Fruit fly (Drosophila melanogaster) whole organism, prepupa: ENCODE measurements around the gene Psn.

Experiments
- Blimp-1 ChIP-seq: fragments of 200-800 bp; sonication (Bioruptor generic); optimal IDR thresholded peaks from 3 replicates; lab custom pipeline; 2017; ENCODE audit warnings: missing biosample characterization, missing genetic modification characterization, mild to moderate bottlenecking, moderate library complexity, missing genetic modification reagents
- CG10669 ChIP-seq: fragments of 200-800 bp; sonication (Bioruptor generic); optimal IDR thresholded peaks from 3 replicates; lab custom pipeline; 2018; ENCODE audit warnings: missing biosample characterization, mild to moderate bottlenecking, missing genetic modification characterization, moderate library complexity
- CG11294 ChIP-seq: fragments of 200-800 bp; sonication (Bioruptor generic); IDR thresholded peaks from 2 replicates; pipeline ENCODE4 v1.3.6; 2022; ENCODE audit warnings: missing biosample characterization, missing genetic modification characterization
- CG11762 ChIP-seq: fragments of 200-800 bp; sonication (Bioruptor generic); optimal IDR thresholded peaks from 3 replicates; lab custom pipeline; 2016; ENCODE audit warnings: missing biosample characterization, missing genetic modification characterization; ENCODE audit not compliant: insufficient read depth
- CG11902 ChIP-seq: fragments of 200-800 bp; sonication (Bioruptor generic); optimal IDR thresholded peaks from 3 replicates; lab custom pipeline; 2016; ENCODE audit warnings: missing biosample characterization, missing genetic modification characterization
- CG15336 ChIP-seq: fragments of 200-800 bp; sonication (Bioruptor generic); IDR thresholded peaks from 2 replicates; pipeline ENCODE4 v1.3.6; 2022; ENCODE audit warnings: missing biosample characterization, missing genetic modification characterization
- CG1621 ChIP-seq: fragments of 200-800 bp; sonication (Bioruptor generic); optimal IDR thresholded peaks from 3 replicates; lab custom pipeline; 2018; ENCODE audit warnings: missing biosample characterization, mild to moderate bottlenecking, missing genetic modification characterization
- CG31627 ChIP-seq: fragments of 200-800 bp; sonication (Bioruptor generic); optimal IDR thresholded peaks from 3 replicates; lab custom pipeline; 2016; ENCODE audit warnings: missing biosample characterization, missing genetic modification characterization
- CG32006 ChIP-seq: fragments of 200-800 bp; sonication (Bioruptor generic); optimal IDR thresholded peaks from 3 replicates; lab custom pipeline; 2017; ENCODE audit warnings: missing biosample characterization, mild to moderate bottlenecking, missing genetic modification characterization
- CG34406 ChIP-seq: fragments of 200-800 bp; sonication (Bioruptor generic); optimal IDR thresholded peaks from 3 replicates; lab custom pipeline; 2016; ENCODE audit warnings: missing biosample characterization, missing genetic modification characterization
- CG3919 ChIP-seq: fragments of 200-800 bp; sonication (Bioruptor generic); optimal IDR thresholded peaks from 3 replicates; lab custom pipeline; 2016; ENCODE audit warnings: missing biosample characterization, missing genetic modification characterization
- CG4318 ChIP-seq: fragments of 200-800 bp; sonication (Bioruptor generic); optimal IDR thresholded peaks from 3 replicates; lab custom pipeline; 2017; ENCODE audit warnings: missing biosample characterization, mild to moderate bottlenecking, missing genetic modification characterization
- CG6163 ChIP-seq: fragments of 200-800 bp; sonication (Bioruptor generic); IDR thresholded peaks from 3 replicates; pipeline ENCODE4 v1.3.6; 2022; ENCODE audit warnings: missing biosample characterization, missing genetic modification characterization
- CG6276 ChIP-seq: fragments of 200-800 bp; sonication (Bioruptor generic); optimal IDR thresholded peaks from 2 replicates; lab custom pipeline; 2017; ENCODE audit warnings: missing biosample characterization, mild to moderate bottlenecking, missing genetic modification characterization
- CG6792 ChIP-seq: fragments of 200-800 bp; sonication (Bioruptor generic); optimal IDR thresholded peaks from 3 replicates; lab custom pipeline; 2016; ENCODE audit warnings: missing biosample characterization, missing genetic modification characterization
- CG6808 ChIP-seq: fragments of 200-800 bp; sonication (Bioruptor generic); optimal IDR thresholded peaks from 3 replicates; lab custom pipeline; 2017; ENCODE audit warnings: missing biosample characterization, missing genetic modification characterization, mild to moderate bottlenecking, moderate library complexity, missing genetic modification reagents
- CG6854 ChIP-seq: fragments of 200-800 bp; sonication (Bioruptor generic); optimal IDR thresholded peaks from 2 replicates; lab custom pipeline; 2017; ENCODE audit warnings: missing biosample characterization, mild to moderate bottlenecking, missing genetic modification characterization
- CG8119 ChIP-seq: fragments of 200-800 bp; sonication (Bioruptor generic); IDR thresholded peaks from 3 replicates; pipeline ENCODE4 v1.3.6; 2022; ENCODE audit warnings: missing biosample characterization, missing genetic modification characterization
- CG8319 ChIP-seq: fragments of 200-800 bp; sonication (Bioruptor generic); optimal IDR thresholded peaks from 3 replicates; lab custom pipeline; 2016; ENCODE audit warnings: missing biosample characterization, missing genetic modification characterization
- CG8632 ChIP-seq: fragments of 200-800 bp; sonication (Bioruptor generic); optimal IDR thresholded peaks from 3 replicates; lab custom pipeline; 2016; ENCODE audit warnings: missing biosample characterization, missing genetic modification characterization
- Eip75B ChIP-seq: fragments of 200-800 bp; sonication (Bioruptor generic); optimal IDR thresholded peaks from 3 replicates; lab custom pipeline; 2016; ENCODE audit warnings: missing biosample characterization, missing genetic modification characterization
- Eip78C ChIP-seq: fragments of 200-800 bp; sonication (Bioruptor generic); peaks from one replicate; lab custom pipeline; 2016; ENCODE audit warnings: missing biosample characterization, missing genetic modification characterization
- Eip93F ChIP-seq: fragments of 200-800 bp; sonication (Bioruptor generic); optimal IDR thresholded peaks from 2 replicates; lab custom pipeline; 2016; ENCODE audit warnings: missing biosample characterization, mild to moderate bottlenecking, missing genetic modification characterization
- Ets21C ChIP-seq: fragments of 200-800 bp; sonication (Bioruptor generic); optimal IDR thresholded peaks from 3 replicates; lab custom pipeline; 2016; ENCODE audit warnings: missing biosample characterization, missing genetic modification characterization
- Ets96B ChIP-seq: fragments of 200-800 bp; optimal IDR thresholded peaks from 2 replicates; lab custom pipeline; 2019; ENCODE audit warnings: missing biosample characterization, mild to moderate bottlenecking, missing genetic modification characterization, moderate library complexity
- Gug ChIP-seq: fragments of 200-800 bp; sonication (Bioruptor generic); IDR thresholded peaks from 2 replicates; pipeline ENCODE4 v1.3.6; 2022; ENCODE audit warnings: missing biosample characterization, missing genetic modification characterization
- Hr38 ChIP-seq: sonication (Bioruptor generic); optimal IDR thresholded peaks from 2 replicates; lab custom pipeline; 2016; ENCODE audit warnings: missing biosample characterization, missing genetic modification characterization
- Hr39 ChIP-seq: fragments of 200-800 bp; sonication (Bioruptor generic); optimal IDR thresholded peaks from 2 replicates; lab custom pipeline; 2016; ENCODE audit warnings: missing biosample characterization, missing genetic modification characterization
- Hr4 ChIP-seq: fragments of 200-800 bp; sonication (Bioruptor generic); optimal IDR thresholded peaks from 3 replicates; lab custom pipeline; 2016; ENCODE audit warnings: missing biosample characterization, missing genetic modification characterization
- Met ChIP-seq: fragments of 200-800 bp; sonication (Bioruptor generic); optimal IDR thresholded peaks from 3 replicates; lab custom pipeline; 2016; ENCODE audit warnings: missing biosample characterization, missing genetic modification characterization
- OdsH ChIP-seq: fragments of 200-800 bp; sonication (Bioruptor generic); optimal IDR thresholded peaks from 3 replicates; lab custom pipeline; 2016; ENCODE audit warnings: missing biosample characterization, missing genetic modification characterization
- Smox ChIP-seq: fragments of 200-800 bp; sonication (Bioruptor generic); optimal IDR thresholded peaks from 3 replicates; lab custom pipeline; 2016; ENCODE audit warnings: missing biosample characterization, missing genetic modification characterization
- Sox102F ChIP-seq: fragments of 200-800 bp; sonication (Bioruptor generic); optimal IDR thresholded peaks from 2 replicates; lab custom pipeline; 2016; ENCODE audit warnings: missing biosample characterization, mild to moderate bottlenecking, missing genetic modification characterization
- Sox14 ChIP-seq: fragments of 200-800 bp; sonication (Bioruptor generic); optimal IDR thresholded peaks from 3 replicates; lab custom pipeline; 2016; ENCODE audit warnings: missing biosample characterization, missing genetic modification characterization
- Sox15 ChIP-seq: fragments of 200-800 bp; sonication (Bioruptor generic); optimal IDR thresholded peaks from 3 replicates; lab custom pipeline; 2016; ENCODE audit warnings: missing biosample characterization, missing genetic modification characterization
- acj6 ChIP-seq: fragments of 200-800 bp; sonication (Bioruptor generic); optimal IDR thresholded peaks from 3 replicates; lab custom pipeline; 2016; ENCODE audit warnings: missing biosample characterization, missing genetic modification characterization
- dsx ChIP-seq: fragments of 200-800 bp; optimal IDR thresholded peaks from 3 replicates; lab custom pipeline; 2019; ENCODE audit warnings: missing biosample characterization, mild to moderate bottlenecking, missing genetic modification characterization, moderate library complexity; ENCODE audit not compliant: poor library complexity, severe bottlenecking
- eg ChIP-seq: fragments of 200-800 bp; sonication (Bioruptor generic); IDR thresholded peaks from 3 replicates; pipeline ENCODE4 v1.3.6; 2022; ENCODE audit warnings: missing biosample characterization, missing genetic modification characterization
- esn ChIP-seq: fragments of 200-800 bp; sonication (Bioruptor generic); optimal IDR thresholded peaks from 2 replicates; lab custom pipeline; 2016; ENCODE audit warnings: missing biosample characterization, mild to moderate bottlenecking, missing genetic modification characterization, moderate library complexity
- fd59A ChIP-seq: fragments of 200-800 bp; sonication (Bioruptor generic); optimal IDR thresholded peaks from 2 replicates; lab custom pipeline; 2017; ENCODE audit warnings: missing biosample characterization, mild to moderate bottlenecking, missing genetic modification characterization, missing genetic modification reagents
- fd85E ChIP-seq: fragments of 200-800 bp; sonication (Bioruptor generic); optimal IDR thresholded peaks from 3 replicates; lab custom pipeline; 2016; ENCODE audit warnings: missing biosample characterization, missing genetic modification characterization
- fkh ChIP-seq: fragments of 200-800 bp; sonication (Bioruptor generic); optimal IDR thresholded peaks from 3 replicates; lab custom pipeline; 2017; ENCODE audit warnings: missing biosample characterization, mild to moderate bottlenecking, missing genetic modification characterization, moderate library complexity
- lz ChIP-seq: fragments of 200-800 bp; sonication (Bioruptor generic); optimal IDR thresholded peaks from 3 replicates; lab custom pipeline; 2016; ENCODE audit warnings: missing biosample characterization, missing genetic modification characterization
- net ChIP-seq: fragments of 200-800 bp; sonication (Bioruptor generic); optimal IDR thresholded peaks from 3 replicates; lab custom pipeline; 2016; ENCODE audit warnings: missing biosample characterization, missing genetic modification characterization
- pdm3 ChIP-seq: fragments of 200-800 bp; sonication (Bioruptor generic); optimal IDR thresholded peaks from 3 replicates; lab custom pipeline; 2016; ENCODE audit warnings: missing biosample characterization, missing genetic modification characterization
- salr ChIP-seq, 2 experiments: fragments of 200-800 bp; sonication (Bioruptor generic); optimal IDR thresholded peaks; 3 replicates each; lab custom pipeline; 2016 to 2018; ENCODE audit warnings: missing biosample characterization in 2 of 2, missing genetic modification characterization in 2 of 2, mild to moderate bottlenecking in 1 of 2
- spab ChIP-seq: fragments of 200-800 bp; sonication (Bioruptor generic); optimal IDR thresholded peaks from 2 replicates; lab custom pipeline; 2017; ENCODE audit warnings: missing biosample characterization, mild to moderate bottlenecking, missing genetic modification characterization, missing genetic modification reagents
- svp ChIP-seq: fragments of 200-800 bp; sonication (Bioruptor generic); peaks from one replicate; lab custom pipeline; 2016; ENCODE audit warnings: missing biosample characterization, missing genetic modification characterization
- topi ChIP-seq: fragments of 200-800 bp; sonication (Bioruptor generic); optimal IDR thresholded peaks from 3 replicates; lab custom pipeline; 2016; ENCODE audit warnings: missing biosample characterization, missing genetic modification characterization

The Psn gene

dm6 chr3L:20447337-20447736 is 15.1 kb downstream of the Psn start:
- TF ChIP-seq Eip75B (GFP tag; lab: Kevin White, UChicago) (peak; percentile 31), eg (GFP tag; lab: Robert Waterston, UW) (peak; percentile 46; the same call in 2 of the 3 replicates), spab (no peak), fkh (GFP tag; lab: Kevin White, UChicago) (no peak), fd59A (GFP tag; lab: Kevin White, UChicago) (no peak), CG3919 (GFP tag; lab: Kevin White, UChicago) (peak; percentile 3), CG6163 (GFP tag; lab: Robert Waterston, UW) (peak; percentile 56; the same call in 2 of the 3 replicates), net (GFP tag; lab: Kevin White, UChicago) (peak; percentile 16), CG6276 (GFP tag; lab: Kevin White, UChicago) (peak; percentile 28), Met (GFP tag; lab: Kevin White, UChicago) (peak; percentile 16), CG8119 (GFP tag; lab: Robert Waterston, UW) (peak; percentile 54; the same call in 1 of the 3 replicates), Eip93F (GFP tag; lab: Kevin White, UChicago) (no peak), CG32006 (GFP tag; lab: Kevin White, UChicago) (peak; percentile 56), svp (GFP tag; lab: Kevin White, UChicago) (peak; percentile 48), Eip78C (GFP tag; lab: Kevin White, UChicago) (peak; percentile 13), CG6854 (no peak), CG31627 (GFP tag; lab: Kevin White, UChicago) (no peak), esn (peak; percentile 4), CG4318 (no peak), Ets96B (tag; lab: Kevin White, UChicago) (no peak), CG11902 (GFP tag; lab: Kevin White, UChicago) (no peak), CG6792 (GFP tag; lab: Kevin White, UChicago) (no peak), Hr4 (GFP tag; lab: Kevin White, UChicago) (peak; percentile 52), Smox (no peak), Sox14 (GFP tag; lab: Kevin White, UChicago) (peak; percentile 2), lz (peak; percentile 31), CG10669 (GFP tag; lab: Kevin White, UChicago) (no peak), OdsH (GFP tag; lab: Kevin White, UChicago) (peak; percentile 1), Sox102F (GFP tag; lab: Kevin White, UChicago) (peak; percentile 2), Hr38 (no peak), pdm3 (GFP tag; lab: Kevin White, UChicago) (peak; percentile 52), topi (GFP tag; lab: Kevin White, UChicago) (no peak), CG8319 (GFP tag; lab: Kevin White, UChicago) (no peak), acj6 (GFP tag; lab: Kevin White, UChicago) (peak; percentile 18), CG15336 (GFP tag; lab: Robert Waterston, UW) (peak; percentile 45), CG11294 (no peak), CG1621 (no peak), CG34406 (GFP tag; lab: Kevin White, UChicago) (no peak), Hr39 (GFP tag; lab: Kevin White, UChicago) (peak; percentile 18), fd85E (GFP tag; lab: Kevin White, UChicago) (no peak), dsx (GFP tag; lab: Kevin White, UChicago) (no peak), Blimp-1 (no peak), CG6808 (GFP tag; lab: Kevin White, UChicago) (no peak)
- TF ChIP-seq, all 60 proteins: peak for 21

DNA sequence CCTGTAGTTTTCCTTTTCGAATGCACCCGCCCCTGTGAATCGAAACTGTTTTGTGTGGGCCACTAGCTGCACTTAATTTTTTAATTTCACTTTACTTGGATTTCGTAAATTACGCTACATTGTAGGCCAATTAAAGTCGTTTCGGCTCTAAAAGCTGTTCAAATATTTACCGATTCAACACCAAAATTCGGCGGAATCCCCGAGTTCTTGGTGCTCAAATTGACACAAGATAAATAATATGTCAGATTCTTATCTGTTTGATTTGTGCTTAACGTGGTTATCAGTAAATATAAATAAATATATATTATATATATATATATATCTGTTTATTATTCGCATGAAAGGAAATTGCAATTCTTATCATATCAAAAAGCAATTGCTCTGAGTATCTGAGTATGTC is 15.7 kb downstream of the Psn start:
- peak; percentile 70 for TF ChIP-seq Eip78C (GFP tag; lab: Kevin White, UChicago)
- peak; percentile 32 for TF ChIP-seq CG8632 (GFP tag; lab: Kevin White, UChicago)
- TF ChIP-seq CG6163 (GFP tag; lab: Robert Waterston, UW): no peak
- no peak for TF ChIP-seq Sox15
- no peak for TF ChIP-seq fd59A (GFP tag; lab: Kevin White, UChicago)
- no peak for TF ChIP-seq CG8319 (GFP tag; lab: Kevin White, UChicago)
- peak; percentile 11 for TF ChIP-seq svp (GFP tag; lab: Kevin White, UChicago)
- TF ChIP-seq acj6 (GFP tag; lab: Kevin White, UChicago): no peak
- TF ChIP-seq Sox102F (GFP tag; lab: Kevin White, UChicago): peak; percentile 18
- no peak for TF ChIP-seq Gug (GFP tag; lab: Robert Waterston, UW)
- TF ChIP-seq esn: peak; percentile 42
- peak; percentile 23 for TF ChIP-seq Met (GFP tag; lab: Kevin White, UChicago)
- TF ChIP-seq salr (GFP tag; optimal IDR thresholded peaks at IDR 0.05; lab: Kevin White, UChicago): no peak
- no peak for TF ChIP-seq eg (GFP tag; lab: Robert Waterston, UW)
- TF ChIP-seq Hr4 (GFP tag; lab: Kevin White, UChicago): no peak
- no peak for TF ChIP-seq CG11902 (GFP tag; lab: Kevin White, UChicago)
- peak; percentile 60 for TF ChIP-seq Blimp-1
- TF ChIP-seq fkh (GFP tag; lab: Kevin White, UChicago): peak; percentile 81
- TF ChIP-seq topi (GFP tag; lab: Kevin White, UChicago): no peak
- no peak for TF ChIP-seq CG11762 (GFP tag; lab: Kevin White, UChicago)
- TF ChIP-seq net (GFP tag; lab: Kevin White, UChicago): no peak
- no peak for TF ChIP-seq Ets21C (GFP tag; lab: Kevin White, UChicago)
- peak; percentile 28 for TF ChIP-seq Eip93F (GFP tag; lab: Kevin White, UChicago)
- TF ChIP-seq CG11294: no peak
